Worm (Caenorhabditis elegans): ENCODE measurements around the gene F33G12.7.

DNA sequence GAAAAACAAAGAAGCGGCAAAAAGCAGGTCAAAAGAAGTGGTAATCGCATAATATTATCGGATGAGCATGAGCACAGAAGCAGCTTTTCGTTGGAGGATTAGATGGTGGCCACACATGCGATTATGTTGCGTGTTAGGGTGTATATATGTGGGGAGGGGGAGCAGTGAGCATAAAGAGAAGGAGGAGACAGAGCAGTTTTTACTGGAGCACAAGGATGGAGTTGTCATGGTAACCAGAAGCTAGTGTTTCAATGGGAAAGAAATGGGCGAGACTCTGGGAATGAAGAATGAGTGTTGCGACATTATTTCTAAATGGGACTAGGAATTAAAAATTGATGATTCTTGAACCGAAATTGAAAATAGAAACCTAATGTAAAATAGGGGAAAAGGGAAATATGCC is 27.4 kb upstream of the F33G12.7 start, which contains the start of gene C27A2.8:
- TF ChIP-seq ama-1 (optimal IDR thresholded peaks at IDR 0.05): no peak
- TF ChIP-seq pes-1 (GFP tag; IDR thresholded peaks at IDR 0.05): no peak
- no peak for TF ChIP-seq scrt-1 (GFP tag; IDR thresholded peaks at IDR 0.05)
- TF ChIP-seq tra-4 (tag; optimal IDR thresholded peaks at IDR 0.05): no peak
- TF ChIP-seq flt-1 (GFP tag; IDR thresholded peaks at IDR 0.05): no peak
- TF ChIP-seq hmbx-1 (tag; optimal IDR thresholded peaks at IDR 0.05): no peak
- TF ChIP-seq ets-7 (tag; optimal IDR thresholded peaks at IDR 0.05): no peak
- TF ChIP-seq F13C5.2 (tag; optimal IDR thresholded peaks at IDR 0.05): no peak
- TF ChIP-seq tbx-37 (GFP tag; conservative IDR thresholded peaks at IDR 0.05): no peak
- TF ChIP-seq ceh-13 (GFP tag; optimal IDR thresholded peaks at IDR 0.05): no peak

All from whole organism, early embryonic.